Fruit fly (Drosophila melanogaster) Kc167 (cell line): ENCODE measurements around the gene CG31678.

Source experiments
- Sin3A ChIP-seq: fragments of >200 bp; optimal IDR thresholded peaks from 2 replicates; lab custom pipeline; 2018; ENCODE audit warnings: missing external identifiers
- h ChIP-seq: fragments of >200 bp; optimal IDR thresholded peaks from 3 replicates; lab custom pipeline; 2018; ENCODE audit warnings: missing external identifiers
- insv ChIP-seq: fragments of >200 bp; optimal IDR thresholded peaks from 3 replicates; lab custom pipeline; 2018; ENCODE audit warnings: missing external identifiers
- psq ChIP-seq: fragments of >200 bp; optimal IDR thresholded peaks from 2 replicates; lab custom pipeline; 2017; ENCODE audit warnings: missing external identifiers

- TF ChIP-seq h (lab: Kevin White, UChicago) = no peak
- no peak for TF ChIP-seq Sin3A
- no peak for TF ChIP-seq insv (lab: Kevin White, UChicago)
- TF ChIP-seq psq (lab: Kevin White, UChicago) = no peak
These were observed 40.3 kb upstream of the CG31678 start for dm6 chr2L:20716077-20716476.
